Worm (Caenorhabditis elegans) whole organism, L3 larva: Measurements from ENCODE around the gene C04C3.14.

ENCODE experiments used
- fkh-10 ChIP-seq: sonication (generic microtip); optimal IDR thresholded peaks from 2 replicates; lab custom pipeline; 2017; ENCODE audit warnings: missing biosample characterization, missing genetic modification reagents, missing genetic modification characterization
- mdl-1 ChIP-seq: fragments of 150-350 bp; optimal IDR thresholded peaks from 2 replicates; lab custom pipeline; 2014; ENCODE audit warnings: missing biosample characterization, missing genetic modification characterization
- nhr-11 ChIP-seq: fragments of 150-350 bp; optimal IDR thresholded peaks from 2 replicates; lab custom pipeline; 2014; ENCODE audit warnings: missing biosample characterization, missing genetic modification characterization
- nhr-237 ChIP-seq: fragments of 150-350 bp; optimal IDR thresholded peaks from 2 replicates; lab custom pipeline; 2014; ENCODE audit warnings: missing biosample characterization, missing genetic modification characterization
- pha-4 ChIP-seq: fragments of 150-350 bp; optimal IDR thresholded peaks from 2 replicates; lab custom pipeline; 2014; ENCODE audit warnings: missing biosample characterization, missing genetic modification reagents, missing genetic modification characterization
- skn-1 ChIP-seq: fragments of 150-350 bp; optimal IDR thresholded peaks from 2 replicates; lab custom pipeline; 2014; ENCODE audit warnings: missing biosample characterization, missing genetic modification characterization
- unc-39 ChIP-seq: sonication (generic microtip); optimal IDR thresholded peaks from 4 replicates; lab custom pipeline; 2017; ENCODE audit warnings: missing biosample characterization, missing genetic modification characterization

ce11 chrIV:3444101-3444500 lies 48.4 kb downstream of the C04C3.14 start, which contains the start of gene F09D12.2:
- no peak for TF ChIP-seq pha-4 (tag; lab: Kevin White, UChicago)
- no peak for TF ChIP-seq nhr-237 (tag; lab: Kevin White, UChicago)
- TF ChIP-seq nhr-11 (tag; lab: Kevin White, UChicago) = no peak
- no peak for TF ChIP-seq mdl-1
- TF ChIP-seq fkh-10 = no peak
- TF ChIP-seq unc-39 (tag; lab: Kevin White, UChicago) = no peak
- no peak for TF ChIP-seq skn-1 (tag; lab: Kevin White, UChicago)
